Worm (Caenorhabditis elegans) whole organism, early embryonic: ENCODE data around the gene twk-18.

Source experiments
- B0310.2 ChIP-seq: sonication (generic microtip); optimal IDR thresholded peaks from 2 replicates; lab custom pipeline; 2016; ENCODE audit warnings: mild to moderate bottlenecking, missing genetic modification characterization, missing compliant biosample characterization
- F13C5.2 ChIP-seq: sonication (generic microtip); optimal IDR thresholded peaks from 2 replicates; lab custom pipeline; 2017; ENCODE audit warnings: mild to moderate bottlenecking, missing genetic modification characterization, inconsistent platforms, missing compliant biosample characterization
- aly-1 ChIP-seq: sonication (generic microtip); optimal IDR thresholded peaks from 2 replicates; lab custom pipeline; 2016; ENCODE audit warnings: missing genetic modification characterization, missing compliant biosample characterization
- ama-1 ChIP-seq: fragments of 150-350 bp; optimal IDR thresholded peaks from 2 replicates; lab custom pipeline; 2014
- ceh-13 ChIP-seq: fragments of 200-800 bp; sonication (Bioruptor generic); optimal IDR thresholded peaks from 2 replicates; lab custom pipeline; 2018; ENCODE audit warnings: mild to moderate bottlenecking, missing genetic modification characterization, missing compliant biosample characterization
- ceh-36 ChIP-seq: sonication (generic microtip); optimal IDR thresholded peaks from 2 replicates; lab custom pipeline; 2016; ENCODE audit warnings: missing genetic modification characterization, inconsistent platforms, missing compliant biosample characterization
- ets-7 ChIP-seq: sonication (generic microtip); optimal IDR thresholded peaks from 2 replicates; lab custom pipeline; 2016; ENCODE audit warnings: missing genotype, missing genetic modification characterization, missing compliant biosample characterization
- flt-1 ChIP-seq: fragments of 200-800 bp; sonication (Bioruptor generic); IDR thresholded peaks from 2 replicates; pipeline ENCODE4 v1.3.6; 2022; ENCODE audit warnings: missing genetic modification characterization, missing compliant biosample characterization
- hmbx-1 ChIP-seq: sonication (generic microtip); optimal IDR thresholded peaks from 2 replicates; lab custom pipeline; 2016; ENCODE audit warnings: mild to moderate bottlenecking, missing genetic modification characterization, missing compliant biosample characterization
- hmg-4 ChIP-seq: fragments of 200-800 bp; sonication (Bioruptor generic); optimal IDR thresholded peaks from 2 replicates; lab custom pipeline; 2018; ENCODE audit warnings: mild to moderate bottlenecking, missing genetic modification characterization, missing compliant biosample characterization
- hnd-1 ChIP-seq: sonication (generic microtip); optimal IDR thresholded peaks from 2 replicates; lab custom pipeline; 2016; ENCODE audit warnings: missing genetic modification characterization, missing compliant biosample characterization
- pes-1 ChIP-seq: fragments of 200-800 bp; sonication (Bioruptor generic); IDR thresholded peaks from 2 replicates; pipeline ENCODE4 v1.3.6; 2022; ENCODE audit warnings: missing genetic modification reagents, missing genetic modification characterization, missing compliant biosample characterization
- scrt-1 ChIP-seq: fragments of 200-800 bp; sonication (Bioruptor generic); IDR thresholded peaks from 2 replicates; pipeline ENCODE4 v1.3.6; 2022; ENCODE audit warnings: missing genetic modification characterization, missing compliant biosample characterization
- sea-1 ChIP-seq: fragments of 200-800 bp; sonication (Bioruptor generic); conservative IDR thresholded peaks from 2 replicates; pipeline ENCODE4 v1.3.6; 2022; ENCODE audit warnings: missing genetic modification characterization, missing compliant biosample characterization
- tbx-11 ChIP-seq: fragments of 200-800 bp; sonication (Bioruptor generic); IDR thresholded peaks from 2 replicates; pipeline ENCODE4 v1.3.6; 2022; ENCODE audit warnings: missing genetic modification characterization, missing compliant biosample characterization
- tbx-37 ChIP-seq: fragments of 200-800 bp; sonication (Bioruptor generic); conservative IDR thresholded peaks from 2 replicates; pipeline ENCODE4 v1.3.6; 2022; ENCODE audit warnings: missing genetic modification reagents, missing genetic modification characterization, missing compliant biosample characterization
- tra-4 ChIP-seq: sonication (generic microtip); optimal IDR thresholded peaks from 2 replicates; lab custom pipeline; 2017; ENCODE audit warnings: missing genetic modification characterization, missing compliant biosample characterization

twk-18 gene

ce11 chrX:8987828-8988227 is at the start of gene twk-18:
TSS of gene twk-18 (plus strand) at chrX:8988128.
- no peak for TF ChIP-seq tbx-37
- no peak for TF ChIP-seq B0310.2 (tag; lab: Kevin White, UChicago)
- TF ChIP-seq ceh-36 (tag; lab: Kevin White, UChicago) = no peak
- TF ChIP-seq F13C5.2 (tag; lab: Kevin White, UChicago) = no peak

DNA sequence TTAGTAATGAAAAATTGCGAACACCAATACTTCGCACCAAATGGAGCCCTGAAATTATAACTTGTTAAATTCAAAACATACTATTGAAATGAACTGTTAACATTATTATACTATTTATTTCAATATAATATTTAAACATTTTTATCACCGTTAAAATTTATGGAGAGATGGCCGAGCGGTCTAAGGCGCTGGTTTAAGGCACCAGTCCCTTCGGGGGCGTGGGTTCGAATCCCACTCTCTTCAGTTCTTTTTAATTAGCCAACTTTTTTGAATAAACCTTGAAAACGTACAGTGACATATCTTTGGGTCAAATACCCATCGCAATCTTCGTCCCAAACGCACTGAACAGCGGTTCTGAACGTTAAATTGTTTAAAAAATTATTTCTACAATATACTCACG is 48.5 kb upstream of the twk-18 start:
- TF ChIP-seq sea-1 (GFP tag; lab: Robert Waterston, UW) (no peak), hmg-4 (GFP tag; lab: Kevin White, UChicago) (no peak), flt-1 (GFP tag; lab: Robert Waterston, UW) (no peak), hmbx-1 (tag; lab: Kevin White, UChicago) (no peak), tra-4 (tag; lab: Kevin White, UChicago) (no peak), ama-1 (no peak)

ce11 chrX:8940059-8940458 is 47.9 kb upstream of the twk-18 start, which contains the start of gene dylt-2:
TSS of gene dylt-2 (minus strand) at chrX:8940159.
- TF ChIP-seq ama-1 = no peak
- TF ChIP-seq scrt-1 (GFP tag; lab: Robert Waterston, UW) = no peak
- no peak for TF ChIP-seq tbx-37

DNA sequence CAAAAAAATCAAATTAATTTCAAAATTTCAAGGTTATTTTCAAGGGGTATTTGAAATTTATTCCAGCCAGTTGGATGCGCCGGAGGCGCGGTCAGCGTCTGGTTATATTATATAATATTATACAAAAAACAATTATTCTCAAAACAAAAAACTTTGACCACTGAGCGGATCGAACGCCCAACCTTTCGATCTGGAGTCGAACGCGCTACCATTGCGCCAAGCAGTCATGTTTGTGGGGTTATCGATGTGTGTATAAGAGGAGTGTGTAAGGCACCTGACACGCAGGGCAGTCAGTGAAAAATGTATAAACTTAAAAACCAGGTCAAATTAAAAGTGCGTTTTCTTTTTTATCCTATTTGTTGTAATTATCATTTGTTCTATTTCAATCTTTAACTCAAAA is 43.9 kb upstream of the twk-18 start:
- TF ChIP-seq ceh-36 (tag; lab: Kevin White, UChicago) = peak; percentile 34
- TF ChIP-seq sea-1 (GFP tag; lab: Robert Waterston, UW) = 0 out of 2 replicates have a peak, but pooled peaks have one; percentile 9
- TF ChIP-seq scrt-1 (GFP tag; lab: Robert Waterston, UW) = peak; percentile 78
- peak; percentile 86 for TF ChIP-seq tbx-11 (GFP tag; lab: Robert Waterston, UW)
- peak; percentile 37 for TF ChIP-seq hmg-4 (GFP tag; lab: Kevin White, UChicago)
- peak; percentile 87 for TF ChIP-seq pes-1
- no peak for TF ChIP-seq ama-1
- TF ChIP-seq hnd-1 (tag; lab: Kevin White, UChicago) = peak; percentile 15
- TF ChIP-seq flt-1 (GFP tag; lab: Robert Waterston, UW) = peak; percentile 65; the same call in 1 of the 2 replicates
- no peak for TF ChIP-seq tra-4 (tag; lab: Kevin White, UChicago)
- no peak for TF ChIP-seq F13C5.2 (tag; lab: Kevin White, UChicago)
- TF ChIP-seq B0310.2 (tag; lab: Kevin White, UChicago) = no peak
- peak; percentile 68; the same call in 1 of the 2 replicates for TF ChIP-seq tbx-37
- no peak for TF ChIP-seq ets-7 (tag; lab: Kevin White, UChicago)

DNA sequence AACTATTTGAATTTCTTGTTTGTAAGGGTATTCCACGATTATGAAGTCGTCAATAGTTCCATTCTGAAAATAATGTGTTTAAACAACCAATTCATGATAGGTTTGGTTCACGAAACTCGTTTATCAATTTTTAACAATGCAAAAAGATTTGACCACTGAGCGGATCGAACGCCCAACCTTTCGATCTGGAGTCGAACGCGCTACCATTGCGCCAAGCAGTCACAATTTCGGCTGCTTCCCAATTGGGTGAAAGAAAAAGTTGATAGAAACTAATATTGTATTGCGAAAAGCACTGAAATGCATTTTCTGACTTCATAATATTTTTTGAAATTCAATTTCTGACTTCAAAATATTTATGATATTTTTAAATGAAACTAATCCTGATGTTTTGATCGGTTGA is 42.9 kb upstream of the twk-18 start:
- TF ChIP-seq ceh-36 (tag; lab: Kevin White, UChicago) (no peak), pes-1 (no peak), aly-1 (tag; lab: Kevin White, UChicago) (no peak), sea-1 (GFP tag; lab: Robert Waterston, UW) (no peak), flt-1 (GFP tag; lab: Robert Waterston, UW) (no peak), ama-1 (no peak), B0310.2 (tag; lab: Kevin White, UChicago) (no peak), tbx-37 (no peak), F13C5.2 (tag; lab: Kevin White, UChicago) (no peak), hmg-4 (GFP tag; lab: Kevin White, UChicago) (no peak), hnd-1 (tag; lab: Kevin White, UChicago) (no peak), tra-4 (tag; lab: Kevin White, UChicago) (no peak), scrt-1 (GFP tag; lab: Robert Waterston, UW) (no peak), ets-7 (tag; lab: Kevin White, UChicago) (no peak), ceh-13 (GFP tag; lab: Kevin White, UChicago) (no peak), tbx-11 (GFP tag; lab: Robert Waterston, UW) (no peak), hmbx-1 (tag; lab: Kevin White, UChicago) (no peak)

DNA sequence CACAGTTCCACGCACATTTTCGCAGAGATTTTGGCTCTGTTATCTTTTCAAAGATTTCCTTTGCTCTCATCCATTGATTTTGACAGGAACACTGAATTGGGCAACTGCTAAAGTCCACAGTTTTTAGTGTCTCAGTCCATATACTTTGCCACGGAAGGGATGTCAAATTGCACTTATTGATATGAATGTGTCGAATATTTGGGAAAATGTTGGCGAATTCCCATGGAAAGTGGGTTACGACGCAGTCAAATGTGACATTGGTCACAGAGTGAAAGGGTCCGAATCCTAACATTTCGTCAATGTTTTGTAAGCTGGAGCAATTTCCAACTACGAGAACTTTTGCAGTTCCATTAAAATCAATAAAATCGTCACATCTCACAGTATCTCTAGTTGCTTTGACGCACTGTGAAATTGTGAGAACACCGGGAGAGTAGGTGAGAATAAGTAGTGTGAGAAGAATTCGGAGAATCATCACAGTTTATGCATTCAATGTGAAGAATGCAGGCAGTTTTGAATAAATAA is 37.4 kb upstream of the twk-18 start, which contains the start of gene trk-1:
TSS of gene trk-1 (minus strand) at position 472 of the 522 bp plus-strand sequence.
- TF ChIP-seq aly-1 (tag; lab: Kevin White, UChicago) = no peak
- TF ChIP-seq ama-1 = no peak
- TF ChIP-seq hmbx-1 (tag; lab: Kevin White, UChicago) = no peak
- no peak for TF ChIP-seq hnd-1 (tag; lab: Kevin White, UChicago)
- no peak for TF ChIP-seq ceh-36 (tag; lab: Kevin White, UChicago)

ce11 chrX:8952007-8952406 is 35.9 kb upstream of the twk-18 start:
- TF ChIP-seq scrt-1 (GFP tag; lab: Robert Waterston, UW) (no peak), ceh-36 (tag; lab: Kevin White, UChicago) (no peak), F13C5.2 (tag; lab: Kevin White, UChicago) (no peak), tbx-37 (no peak), tra-4 (tag; lab: Kevin White, UChicago) (no peak), hnd-1 (tag; lab: Kevin White, UChicago) (no peak), ets-7 (tag; lab: Kevin White, UChicago) (no peak), aly-1 (tag; lab: Kevin White, UChicago) (no peak), ama-1 (no peak), flt-1 (GFP tag; lab: Robert Waterston, UW) (no peak), pes-1 (no peak), sea-1 (GFP tag; lab: Robert Waterston, UW) (no peak), tbx-11 (GFP tag; lab: Robert Waterston, UW) (no peak)

ce11 chrX:8953011-8953410 is 34.9 kb upstream of the twk-18 start:
- TF ChIP-seq F13C5.2 (tag; lab: Kevin White, UChicago) (no peak), B0310.2 (tag; lab: Kevin White, UChicago) (no peak)
